Worm (Caenorhabditis elegans): ENCODE measurements around the gene twk-39.

- TF ChIP-seq fos-1 (tag; optimal IDR thresholded peaks at IDR 0.05) (no peak), nhr-11 (tag; optimal IDR thresholded peaks at IDR 0.05) (no peak), lin-13 (GFP tag; optimal IDR thresholded peaks at IDR 0.05) (no peak), unc-39 (tag; optimal IDR thresholded peaks at IDR 0.05) (no peak), nhr-10 (tag; optimal IDR thresholded peaks at IDR 0.05) (no peak), elt-3 (tag; optimal IDR thresholded peaks at IDR 0.05) (no peak), mab-5 (tag; optimal IDR thresholded peaks at IDR 0.05) (no peak), nhr-129 (tag; optimal IDR thresholded peaks at IDR 0.05) (no peak), nhr-237 (tag; optimal IDR thresholded peaks at IDR 0.05) (no peak), lin-11 (tag; optimal IDR thresholded peaks at IDR 0.05) (no peak), unc-55 (GFP tag; optimal IDR thresholded peaks at IDR 0.05) (no peak), alr-1 (tag; optimal IDR thresholded peaks at IDR 0.05) (no peak), unc-62 (GFP tag; optimal IDR thresholded peaks at IDR 0.05) (no peak)
These were observed 21.0 kb downstream of the twk-39 start, which contains the start of gene C18D11.1 for ce11 chrIII:11816523-11817003.

Measured in whole organism, L2 larva.